Worm (Caenorhabditis elegans) whole organism, late embryonic: Measurements from ENCODE around the gene F58F6.6.

Experiments used
- F13H6.1 ChIP-seq: sonication (generic microtip); optimal IDR thresholded peaks from 2 replicates; lab custom pipeline; 2016; ENCODE audit warnings: missing genetic modification characterization, missing compliant biosample characterization
- T23F11.4 ChIP-seq: fragments of 200-800 bp; sonication (Bioruptor generic); optimal IDR thresholded peaks from 2 replicates; lab custom pipeline; 2018; ENCODE audit warnings: mild to moderate bottlenecking, missing genetic modification characterization, missing compliant biosample characterization
- ceh-34 ChIP-seq: sonication (generic microtip); optimal IDR thresholded peaks from 2 replicates; lab custom pipeline; 2016; ENCODE audit warnings: mild to moderate bottlenecking, missing genetic modification characterization, missing compliant biosample characterization
- ceh-6 ChIP-seq: fragments of 200-800 bp; sonication (Bioruptor generic); optimal IDR thresholded peaks from 2 replicates; lab custom pipeline; 2018; ENCODE audit warnings: mild to moderate bottlenecking, missing genetic modification characterization, missing compliant biosample characterization
- ceh-9 ChIP-seq: sonication (generic microtip); optimal IDR thresholded peaks from 2 replicates; lab custom pipeline; 2016; ENCODE audit warnings: mild to moderate bottlenecking, missing genetic modification characterization, inconsistent platforms, missing compliant biosample characterization
- che-1 ChIP-seq: sonication (generic microtip); optimal IDR thresholded peaks from 2 replicates; lab custom pipeline; 2016; ENCODE audit warnings: mild to moderate bottlenecking, missing genetic modification characterization, missing compliant biosample characterization
- elt-2 ChIP-seq: sonication (generic microtip); optimal IDR thresholded peaks from 2 replicates; lab custom pipeline; 2016; ENCODE audit warnings: missing genetic modification reagents, missing genetic modification characterization, missing compliant biosample characterization
- fkh-10 ChIP-seq: fragments of 150-350 bp; optimal IDR thresholded peaks from 2 replicates; lab custom pipeline; 2014; ENCODE audit warnings: missing biosample characterization, missing genetic modification reagents, missing genetic modification characterization
- lin-11 ChIP-seq: fragments of 200-800 bp; sonication (Bioruptor generic); optimal IDR thresholded peaks from 2 replicates; lab custom pipeline; 2018; ENCODE audit warnings: mild to moderate bottlenecking, missing genetic modification characterization, missing compliant biosample characterization
- nhr-11 ChIP-seq: fragments of 150-350 bp; optimal IDR thresholded peaks from 2 replicates; lab custom pipeline; 2014; ENCODE audit warnings: missing biosample characterization, missing genetic modification characterization
- pha-4 ChIP-seq: fragments of 150-350 bp; optimal IDR thresholded peaks from 2 replicates; lab custom pipeline; 2018; ENCODE audit warnings: missing biosample characterization, missing genetic modification reagents, missing genetic modification characterization
- unc-3 ChIP-seq, 2 experiments: fragments of 200-800 bp in 1 of 2; sonication (Bioruptor generic) in 1 of 2; sonication (generic microtip) in 1 of 2; conservative IDR thresholded peaks in 1 of 2; optimal IDR thresholded peaks in 1 of 2; 2 replicates each; pipeline versions ENCODE4 v1.3.6 to Lab custom; 2016 to 2022; ENCODE audit warnings: missing compliant biosample characterization in 2 of 2, missing genetic modification characterization in 2 of 2, missing genetic modification reagents in 1 of 2

- TF ChIP-seq unc-3 (GFP tag; conservative IDR thresholded peaks at IDR 0.05; lab: Robert Waterston, UW) (no peak), unc-3 (tag; optimal IDR thresholded peaks at IDR 0.05; lab: Kevin White, UChicago) (no peak), F13H6.1 (tag; lab: Kevin White, UChicago) (no peak), nhr-11 (tag; lab: Kevin White, UChicago) (no peak), T23F11.4 (GFP tag; lab: Kevin White, UChicago) (no peak), ceh-34 (tag; lab: Kevin White, UChicago) (no peak), lin-11 (tag; lab: Kevin White, UChicago) (no peak), che-1 (tag; lab: Kevin White, UChicago) (no peak), ceh-6 (GFP tag; lab: Kevin White, UChicago) (no peak), fkh-10 (GFP tag; lab: Kevin White, UChicago) (no peak), elt-2 (tag; lab: Kevin White, UChicago) (no peak), ceh-9 (tag; lab: Kevin White, UChicago) (no peak), pha-4 (tag; lab: Kevin White, UChicago) (no peak)
These were observed 30.6 kb upstream of the F58F6.6 start for ce11 chrIV:1310337-1310736.
